Worm (Caenorhabditis elegans) whole organism, early embryonic: ENCODE data around the gene C05E4.7.

Experiments used
- B0310.2 ChIP-seq: sonication (generic microtip); optimal IDR thresholded peaks from 2 replicates; lab custom pipeline; 2016; ENCODE audit warnings: mild to moderate bottlenecking, missing genetic modification characterization, missing compliant biosample characterization
- F13C5.2 ChIP-seq: sonication (generic microtip); optimal IDR thresholded peaks from 2 replicates; lab custom pipeline; 2017; ENCODE audit warnings: mild to moderate bottlenecking, missing genetic modification characterization, inconsistent platforms, missing compliant biosample characterization
- aly-1 ChIP-seq: sonication (generic microtip); optimal IDR thresholded peaks from 2 replicates; lab custom pipeline; 2016; ENCODE audit warnings: missing genetic modification characterization, missing compliant biosample characterization
- ama-1 ChIP-seq: fragments of 150-350 bp; optimal IDR thresholded peaks from 2 replicates; lab custom pipeline; 2014
- ceh-13 ChIP-seq: fragments of 200-800 bp; sonication (Bioruptor generic); optimal IDR thresholded peaks from 2 replicates; lab custom pipeline; 2018; ENCODE audit warnings: mild to moderate bottlenecking, missing genetic modification characterization, missing compliant biosample characterization
- ceh-36 ChIP-seq: sonication (generic microtip); optimal IDR thresholded peaks from 2 replicates; lab custom pipeline; 2016; ENCODE audit warnings: missing genetic modification characterization, inconsistent platforms, missing compliant biosample characterization
- ets-7 ChIP-seq: sonication (generic microtip); optimal IDR thresholded peaks from 2 replicates; lab custom pipeline; 2016; ENCODE audit warnings: missing genotype, missing genetic modification characterization, missing compliant biosample characterization
- flt-1 ChIP-seq: fragments of 200-800 bp; sonication (Bioruptor generic); IDR thresholded peaks from 2 replicates; pipeline ENCODE4 v1.3.6; 2022; ENCODE audit warnings: missing genetic modification characterization, missing compliant biosample characterization
- hmbx-1 ChIP-seq: sonication (generic microtip); optimal IDR thresholded peaks from 2 replicates; lab custom pipeline; 2016; ENCODE audit warnings: mild to moderate bottlenecking, missing genetic modification characterization, missing compliant biosample characterization
- hmg-4 ChIP-seq: fragments of 200-800 bp; sonication (Bioruptor generic); optimal IDR thresholded peaks from 2 replicates; lab custom pipeline; 2018; ENCODE audit warnings: mild to moderate bottlenecking, missing genetic modification characterization, missing compliant biosample characterization
- hnd-1 ChIP-seq: sonication (generic microtip); optimal IDR thresholded peaks from 2 replicates; lab custom pipeline; 2016; ENCODE audit warnings: missing genetic modification characterization, missing compliant biosample characterization
- pes-1 ChIP-seq: fragments of 200-800 bp; sonication (Bioruptor generic); IDR thresholded peaks from 2 replicates; pipeline ENCODE4 v1.3.6; 2022; ENCODE audit warnings: missing genetic modification reagents, missing genetic modification characterization, missing compliant biosample characterization
- scrt-1 ChIP-seq: fragments of 200-800 bp; sonication (Bioruptor generic); IDR thresholded peaks from 2 replicates; pipeline ENCODE4 v1.3.6; 2022; ENCODE audit warnings: missing genetic modification characterization, missing compliant biosample characterization
- sea-1 ChIP-seq: fragments of 200-800 bp; sonication (Bioruptor generic); conservative IDR thresholded peaks from 2 replicates; pipeline ENCODE4 v1.3.6; 2022; ENCODE audit warnings: missing genetic modification characterization, missing compliant biosample characterization
- tbx-11 ChIP-seq: fragments of 200-800 bp; sonication (Bioruptor generic); IDR thresholded peaks from 2 replicates; pipeline ENCODE4 v1.3.6; 2022; ENCODE audit warnings: missing genetic modification characterization, missing compliant biosample characterization
- tbx-37 ChIP-seq: fragments of 200-800 bp; sonication (Bioruptor generic); conservative IDR thresholded peaks from 2 replicates; pipeline ENCODE4 v1.3.6; 2022; ENCODE audit warnings: missing genetic modification reagents, missing genetic modification characterization, missing compliant biosample characterization
- tra-4 ChIP-seq: sonication (generic microtip); optimal IDR thresholded peaks from 2 replicates; lab custom pipeline; 2017; ENCODE audit warnings: missing genetic modification characterization, missing compliant biosample characterization

The C05E4.7 gene

DNA sequence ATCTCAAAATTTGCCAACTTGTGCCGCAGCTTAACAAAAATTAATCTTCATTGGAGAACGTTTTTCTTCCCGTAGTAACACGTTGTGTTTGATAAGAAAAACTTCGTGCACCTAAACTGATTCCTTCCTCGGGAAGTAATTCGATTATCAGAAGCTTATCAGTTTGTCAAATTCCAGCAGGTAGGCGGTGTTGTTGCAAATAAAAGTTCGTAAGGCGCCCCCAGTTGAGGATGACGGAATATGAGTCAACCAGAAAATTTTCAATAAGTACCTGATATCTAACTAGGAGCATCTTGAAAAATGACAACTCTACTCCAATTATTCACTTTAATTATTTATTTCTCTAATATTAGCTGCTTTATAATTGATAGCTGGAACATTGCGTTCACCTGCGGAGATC lies at the start of gene C05E4.7:
Gene C05E4.7 (plus strand): TSS at position 301 of the 400 bp plus-strand sequence.
- TF ChIP-seq tbx-11 (GFP tag; lab: Robert Waterston, UW): no peak
- TF ChIP-seq ceh-13 (GFP tag; lab: Kevin White, UChicago): no peak
- TF ChIP-seq B0310.2 (tag; lab: Kevin White, UChicago): no peak
- TF ChIP-seq hmbx-1: no peak
- no peak for TF ChIP-seq hnd-1 (tag; lab: Kevin White, UChicago)
- TF ChIP-seq hmg-4 (GFP tag; lab: Kevin White, UChicago): no peak
- TF ChIP-seq F13C5.2: no peak
- no peak for TF ChIP-seq scrt-1 (GFP tag; lab: Robert Waterston, UW)
- TF ChIP-seq sea-1 (GFP tag; lab: Robert Waterston, UW): no peak

- TF ChIP-seq ceh-36 (tag; lab: Kevin White, UChicago) (no peak), ets-7 (tag; lab: Kevin White, UChicago) (no peak), hnd-1 (tag; lab: Kevin White, UChicago) (no peak), tbx-11 (GFP tag; lab: Robert Waterston, UW) (no peak), flt-1 (GFP tag; lab: Robert Waterston, UW) (no peak), tbx-37 (GFP tag; lab: Robert Waterston, UW) (no peak), aly-1 (no peak), scrt-1 (GFP tag; lab: Robert Waterston, UW) (no peak), ama-1 (lab: Kevin White, UChicago) (no peak), B0310.2 (tag; lab: Kevin White, UChicago) (no peak), hmg-4 (GFP tag; lab: Kevin White, UChicago) (no peak), ceh-13 (GFP tag; lab: Kevin White, UChicago) (no peak), hmbx-1 (no peak), tra-4 (tag; lab: Kevin White, UChicago) (no peak), F13C5.2 (no peak), pes-1 (no peak), sea-1 (GFP tag; lab: Robert Waterston, UW) (no peak)
Measured at ce11 chrV:692720-693422, 49.0 kb upstream of the C05E4.7 start, which contains the start of gene srx-4. TSS of gene srx-4 (minus strand) at chrV:692770.

DNA sequence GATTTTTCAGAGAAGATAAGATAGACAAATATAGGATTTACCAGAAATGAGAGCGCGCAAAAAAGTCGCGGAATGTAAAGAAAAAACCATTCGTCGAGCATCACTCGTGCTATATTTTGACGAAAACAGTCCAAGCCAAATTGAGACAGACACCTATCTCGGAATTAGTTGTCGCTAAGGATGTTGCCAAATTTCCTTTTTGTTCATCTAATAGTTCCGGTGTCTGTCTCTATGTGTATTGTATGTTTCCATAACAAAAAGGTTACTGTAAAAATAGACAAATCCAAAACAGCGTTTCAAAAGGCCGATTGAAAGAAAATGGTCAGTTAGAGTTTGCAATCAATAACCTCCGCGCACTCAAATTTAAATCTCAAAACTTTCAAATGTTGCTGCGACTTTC lies 47.3 kb upstream of the C05E4.7 start, which contains the start of gene srj-53:
Gene srj-53 (minus strand): TSS at position 101 of the 400 bp plus-strand sequence.
- TF ChIP-seq pes-1 (no peak), hnd-1 (tag; lab: Kevin White, UChicago) (no peak), tbx-37 (GFP tag; lab: Robert Waterston, UW) (no peak), ama-1 (lab: Kevin White, UChicago) (no peak), sea-1 (GFP tag; lab: Robert Waterston, UW) (no peak), flt-1 (GFP tag; lab: Robert Waterston, UW) (no peak), tbx-11 (GFP tag; lab: Robert Waterston, UW) (no peak), scrt-1 (GFP tag; lab: Robert Waterston, UW) (no peak), ets-7 (tag; lab: Kevin White, UChicago) (no peak), tra-4 (tag; lab: Kevin White, UChicago) (no peak), hmbx-1 (no peak), ceh-36 (tag; lab: Kevin White, UChicago) (no peak), B0310.2 (tag; lab: Kevin White, UChicago) (no peak), hmg-4 (GFP tag; lab: Kevin White, UChicago) (no peak), aly-1 (no peak)

DNA sequence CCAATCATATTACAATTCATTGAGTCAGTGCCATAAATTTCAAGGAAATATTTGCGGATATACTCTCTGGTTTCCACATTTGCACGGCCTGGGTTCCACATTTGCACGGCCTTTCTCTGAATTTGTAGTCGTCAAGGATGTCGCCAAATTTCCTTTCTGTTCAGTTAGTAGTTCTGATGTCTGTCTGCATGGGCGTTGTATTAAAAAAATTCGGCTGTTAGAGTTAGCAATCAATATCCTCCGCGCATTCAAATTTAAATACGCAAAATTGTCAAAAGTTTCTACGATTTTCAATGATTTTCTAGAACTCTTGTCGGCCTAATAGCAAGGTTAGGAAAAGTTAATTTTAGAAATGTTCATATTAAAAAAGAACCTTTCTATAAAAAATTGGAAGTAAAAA lies 46.0 kb upstream of the C05E4.7 start, which contains the start of gene srj-52:
Gene srj-52 (minus strand): TSS at position 101 of the 400 bp plus-strand sequence.
- TF ChIP-seq pes-1 (no peak), tra-4 (tag; lab: Kevin White, UChicago) (no peak), ets-7 (tag; lab: Kevin White, UChicago) (no peak), F13C5.2 (no peak), hmg-4 (GFP tag; lab: Kevin White, UChicago) (no peak), B0310.2 (tag; lab: Kevin White, UChicago) (no peak), flt-1 (GFP tag; lab: Robert Waterston, UW) (no peak), scrt-1 (GFP tag; lab: Robert Waterston, UW) (no peak), sea-1 (GFP tag; lab: Robert Waterston, UW) (no peak), hmbx-1 (no peak), ama-1 (lab: Kevin White, UChicago) (no peak), tbx-37 (GFP tag; lab: Robert Waterston, UW) (no peak)

ce11 chrV:699051-699450 lies 42.9 kb upstream of the C05E4.7 start:
- no peak for TF ChIP-seq scrt-1 (GFP tag; lab: Robert Waterston, UW)
- TF ChIP-seq B0310.2 (tag; lab: Kevin White, UChicago): no peak
- TF ChIP-seq ama-1 (lab: Kevin White, UChicago): no peak
- TF ChIP-seq hnd-1 (tag; lab: Kevin White, UChicago): no peak
- TF ChIP-seq flt-1 (GFP tag; lab: Robert Waterston, UW): no peak
- TF ChIP-seq sea-1 (GFP tag; lab: Robert Waterston, UW): no peak
- no peak for TF ChIP-seq aly-1
- TF ChIP-seq ets-7 (tag; lab: Kevin White, UChicago): no peak
- no peak for TF ChIP-seq tra-4 (tag; lab: Kevin White, UChicago)
- TF ChIP-seq tbx-11 (GFP tag; lab: Robert Waterston, UW): no peak
- TF ChIP-seq tbx-37 (GFP tag; lab: Robert Waterston, UW): no peak
- TF ChIP-seq F13C5.2: no peak
- no peak for TF ChIP-seq pes-1
- TF ChIP-seq hmbx-1: no peak
- TF ChIP-seq ceh-13 (GFP tag; lab: Kevin White, UChicago): no peak
- TF ChIP-seq hmg-4 (GFP tag; lab: Kevin White, UChicago): no peak
- TF ChIP-seq ceh-36 (tag; lab: Kevin White, UChicago): no peak

- TF ChIP-seq hmbx-1: no peak
- TF ChIP-seq ama-1 (lab: Kevin White, UChicago): no peak
- TF ChIP-seq aly-1: no peak
- no peak for TF ChIP-seq hnd-1 (tag; lab: Kevin White, UChicago)
- TF ChIP-seq F13C5.2: no peak
- no peak for TF ChIP-seq tra-4 (tag; lab: Kevin White, UChicago)
- no peak for TF ChIP-seq B0310.2 (tag; lab: Kevin White, UChicago)
- no peak for TF ChIP-seq sea-1 (GFP tag; lab: Robert Waterston, UW)
- no peak for TF ChIP-seq ceh-13 (GFP tag; lab: Kevin White, UChicago)
- TF ChIP-seq scrt-1 (GFP tag; lab: Robert Waterston, UW): no peak
- TF ChIP-seq ceh-36 (tag; lab: Kevin White, UChicago): no peak
- TF ChIP-seq ets-7 (tag; lab: Kevin White, UChicago): no peak
Measured at ce11 chrV:699489-700129, 42.3 kb upstream of the C05E4.7 start, which contains the start of the genes ugt-29 and srx-5. TSS of gene ugt-29 (minus strand) at chrV:699589. TSS of gene srx-5 (plus strand) at chrV:700079.
